Worm (Caenorhabditis elegans): ENCODE data around the gene F46B6.10.

The F46B6.10 gene

DNA sequence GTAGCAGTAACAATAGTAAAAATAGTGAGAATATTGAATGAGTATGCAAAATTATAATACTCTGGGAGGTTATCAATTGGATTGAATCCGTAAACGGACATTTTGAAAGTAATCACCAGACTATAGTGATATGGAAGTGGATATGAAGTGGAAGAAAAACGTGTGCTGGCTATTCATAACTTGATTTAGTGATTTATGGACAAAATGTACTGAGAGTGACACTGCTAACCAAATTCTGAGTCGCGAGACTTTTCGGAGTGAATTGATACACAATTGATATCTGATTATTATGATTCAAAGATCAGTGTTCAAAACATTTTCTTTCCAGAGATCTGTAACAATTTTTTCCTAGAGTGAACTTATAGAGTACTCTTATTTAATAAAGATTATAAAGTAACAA is 34.1 kb upstream of the F46B6.10 start, which contains the start of gene sru-38:
sru-38 (minus strand) TSS at position 101 of the 400 bp plus-strand sequence.
- TF ChIP-seq nhr-77 (tag; optimal IDR thresholded peaks at IDR 0.05): no peak
- no peak for TF ChIP-seq snpc-4 (tag; optimal IDR thresholded peaks at IDR 0.05)
- TF ChIP-seq ceh-28 (tag; optimal IDR thresholded peaks at IDR 0.05): no peak
- TF ChIP-seq eor-1 (tag; optimal IDR thresholded peaks at IDR 0.05): no peak
- TF ChIP-seq lin-15B (tag; optimal IDR thresholded peaks at IDR 0.05): no peak
- TF ChIP-seq nhr-11 (tag; optimal IDR thresholded peaks at IDR 0.05): no peak
- TF ChIP-seq zag-1 (tag; optimal IDR thresholded peaks at IDR 0.05): no peak
- TF ChIP-seq tbx-2 (tag; optimal IDR thresholded peaks at IDR 0.05): no peak
- TF ChIP-seq pha-4 (tag; optimal IDR thresholded peaks at IDR 0.05): no peak
- no peak for TF ChIP-seq nhr-67 (tag; optimal IDR thresholded peaks at IDR 0.05)
- TF ChIP-seq sea-2 (GFP tag; optimal IDR thresholded peaks at IDR 0.05): no peak
- TF ChIP-seq R02D3.7 (tag; optimal IDR thresholded peaks at IDR 0.05): no peak
- TF ChIP-seq unc-39 (tag; optimal IDR thresholded peaks at IDR 0.05): no peak
- TF ChIP-seq fos-1 (tag; optimal IDR thresholded peaks at IDR 0.05): no peak
- TF ChIP-seq nhr-237 (tag; optimal IDR thresholded peaks at IDR 0.05): no peak
- TF ChIP-seq nhr-12 (tag; optimal IDR thresholded peaks at IDR 0.05): no peak
- TF ChIP-seq nhr-76 (tag; optimal IDR thresholded peaks at IDR 0.05): no peak
- no peak for TF ChIP-seq hmg-11 (tag; optimal IDR thresholded peaks at IDR 0.05)

DNA sequence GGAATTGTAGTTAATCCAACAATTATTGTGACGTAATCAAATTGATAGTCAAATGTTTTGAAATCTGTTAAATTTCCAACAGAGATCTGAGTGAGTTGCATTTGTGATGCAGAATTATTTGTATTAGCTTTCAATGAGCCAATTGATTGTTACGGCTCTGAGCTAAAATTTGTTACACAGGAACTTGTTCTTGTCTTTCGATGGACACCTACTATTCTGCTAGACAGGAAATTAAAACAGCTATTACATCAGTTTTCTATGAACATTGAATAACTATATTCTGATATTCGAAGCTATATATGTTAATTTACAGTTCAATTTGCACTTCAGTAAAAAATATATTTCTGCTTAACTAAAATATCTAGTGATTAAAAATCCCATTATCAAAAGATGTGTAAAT is 32.0 kb upstream of the F46B6.10 start, which contains the start of gene sru-40:
sru-40 (minus strand) TSS at position 101 of the 400 bp plus-strand sequence.
- TF ChIP-seq mdl-1 (tag; optimal IDR thresholded peaks at IDR 0.05): no peak
- no peak for TF ChIP-seq ztf-4 (tag; optimal IDR thresholded peaks at IDR 0.05)
- no peak for TF ChIP-seq aly-2 (tag; optimal IDR thresholded peaks at IDR 0.05)
- TF ChIP-seq pha-4 (tag; optimal IDR thresholded peaks at IDR 0.05): no peak
- TF ChIP-seq ztf-11 (tag; optimal IDR thresholded peaks at IDR 0.05): no peak
- TF ChIP-seq elt-1 (tag; optimal IDR thresholded peaks at IDR 0.05): no peak
- TF ChIP-seq ceh-28 (tag; optimal IDR thresholded peaks at IDR 0.05): no peak
- no peak for TF ChIP-seq nhr-12 (tag; optimal IDR thresholded peaks at IDR 0.05)
- TF ChIP-seq daf-12 (tag; optimal IDR thresholded peaks at IDR 0.05): no peak
- no peak for TF ChIP-seq unc-39 (tag; optimal IDR thresholded peaks at IDR 0.05)
- no peak for TF ChIP-seq sea-2 (GFP tag; optimal IDR thresholded peaks at IDR 0.05)
- no peak for TF ChIP-seq nhr-237 (tag; optimal IDR thresholded peaks at IDR 0.05)
- no peak for TF ChIP-seq skn-1 (tag; optimal IDR thresholded peaks at IDR 0.05)

DNA sequence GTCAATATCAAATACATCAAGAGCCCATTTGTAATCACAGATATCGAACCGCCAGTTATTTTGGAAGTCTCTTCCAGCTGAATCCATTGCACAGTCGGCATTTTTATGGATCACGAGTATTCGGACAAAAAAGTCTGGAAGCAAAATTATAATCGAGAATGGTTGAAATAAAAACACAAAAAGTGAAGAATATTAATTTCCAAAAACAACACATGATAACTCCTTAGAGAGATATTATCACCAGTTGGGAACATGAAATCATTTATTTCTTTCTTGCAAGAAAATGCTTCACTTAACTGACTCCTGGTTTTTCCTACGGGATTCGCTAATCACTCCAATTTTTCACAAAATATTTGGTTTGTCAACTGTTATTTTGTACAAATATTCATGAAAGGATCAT is 22.3 kb upstream of the F46B6.10 start, which contains the start of gene str-2:
str-2 (minus strand) TSS at position 101 of the 400 bp plus-strand sequence.
- TF ChIP-seq hmg-11 (tag; optimal IDR thresholded peaks at IDR 0.05) (no peak), ztf-11 (tag; optimal IDR thresholded peaks at IDR 0.05) (no peak), tbx-2 (tag; optimal IDR thresholded peaks at IDR 0.05) (no peak), nhr-12 (tag; optimal IDR thresholded peaks at IDR 0.05) (no peak), nhr-28 (tag; optimal IDR thresholded peaks at IDR 0.05) (no peak)

DNA sequence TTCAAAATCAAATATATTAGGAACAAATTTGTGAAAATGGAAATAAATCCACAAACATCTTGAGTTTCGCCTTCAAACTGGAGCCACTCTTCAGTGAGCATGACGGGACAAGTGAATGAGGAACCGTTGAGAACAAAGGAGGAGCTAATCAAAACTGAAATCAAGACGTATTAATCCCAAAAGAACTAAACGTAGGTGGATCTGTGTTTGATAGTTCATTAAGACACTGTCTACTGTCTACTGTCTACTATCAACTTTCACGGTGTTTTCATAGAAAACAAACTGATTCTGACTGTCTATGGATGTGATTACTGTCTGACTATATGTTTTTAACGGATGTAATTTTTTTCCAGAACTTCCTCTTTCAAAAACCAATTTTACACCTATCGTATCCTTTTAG is 19.9 kb upstream of the F46B6.10 start, which contains the start of gene str-193:
str-193 (minus strand) TSS at position 101 of the 400 bp plus-strand sequence.
- no peak for TF ChIP-seq unc-39 (tag; optimal IDR thresholded peaks at IDR 0.05)
- TF ChIP-seq fos-1 (tag; optimal IDR thresholded peaks at IDR 0.05): no peak
- TF ChIP-seq ama-1 (optimal IDR thresholded peaks at IDR 0.05): no peak
- TF ChIP-seq nhr-25 (tag; optimal IDR thresholded peaks at IDR 0.05): no peak
- TF ChIP-seq nhr-76 (tag; optimal IDR thresholded peaks at IDR 0.05): no peak
- no peak for TF ChIP-seq ceh-16 (tag; optimal IDR thresholded peaks at IDR 0.05)
- no peak for TF ChIP-seq R02D3.7 (tag; optimal IDR thresholded peaks at IDR 0.05)
- TF ChIP-seq nhr-12 (tag; optimal IDR thresholded peaks at IDR 0.05): no peak
- no peak for TF ChIP-seq mml-1 (tag; optimal IDR thresholded peaks at IDR 0.05)
- no peak for TF ChIP-seq elt-3 (tag; optimal IDR thresholded peaks at IDR 0.05)
- TF ChIP-seq egl-5 (tag; optimal IDR thresholded peaks at IDR 0.05): no peak
- TF ChIP-seq snpc-4 (tag; optimal IDR thresholded peaks at IDR 0.05): no peak
- no peak for TF ChIP-seq sea-2 (GFP tag; optimal IDR thresholded peaks at IDR 0.05)
- TF ChIP-seq nhr-28 (tag; optimal IDR thresholded peaks at IDR 0.05): no peak
- TF ChIP-seq nhr-23 (tag; optimal IDR thresholded peaks at IDR 0.05): no peak

DNA sequence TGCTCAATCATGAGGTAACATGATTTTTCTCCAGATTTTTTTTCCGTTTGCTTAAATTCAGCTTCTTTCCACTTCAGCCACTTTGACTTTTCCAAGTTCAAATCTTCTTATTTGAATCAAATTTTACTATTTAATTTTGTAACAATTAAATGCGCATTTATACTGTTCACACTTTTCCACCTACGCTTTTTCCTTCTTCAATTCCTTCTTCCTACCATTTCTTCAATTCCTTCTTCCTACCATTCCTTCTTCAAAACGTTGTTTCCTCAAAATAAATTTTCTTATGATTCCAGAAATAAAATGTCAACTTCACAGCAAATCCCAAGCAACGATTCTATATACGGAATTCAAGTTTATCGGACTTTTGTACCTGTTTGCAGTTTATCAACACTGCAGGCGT is 14.5 kb upstream of the F46B6.10 start, which contains the start of gene sru-31:
sru-31 (plus strand) TSS at position 301 of the 400 bp plus-strand sequence.
- TF ChIP-seq lsy-12 (tag; optimal IDR thresholded peaks at IDR 0.05) (no peak), egl-27 (tag; optimal IDR thresholded peaks at IDR 0.05) (no peak), nhr-43 (tag; optimal IDR thresholded peaks at IDR 0.05; ENCODE audit: poor library complexity, severe bottlenecking) (no peak), hmg-11 (tag; optimal IDR thresholded peaks at IDR 0.05) (no peak)
